Fruit fly (Drosophila melanogaster) whole organism, embryonic: ENCODE measurements around the gene Smvt.
A peak's percentile ranks its signal among the peaks of the same experiment; 100 is the strongest.

Experiments used
- B-H1 ChIP-seq: fragments of 200-800 bp; sonication (Bioruptor generic); IDR thresholded peaks from 3 replicates; pipeline ENCODE4 v1.3.6; 2022; ENCODE audit warnings: missing biosample characterization, missing genetic modification characterization
- Bdp1 ChIP-seq: fragments of 200-800 bp; sonication (Bioruptor generic); optimal IDR thresholded peaks from 3 replicates; lab custom pipeline; 2016; ENCODE audit warnings: missing biosample characterization, missing genetic modification characterization
- C15 ChIP-seq: fragments of 200-800 bp; sonication (Bioruptor generic); IDR thresholded peaks from 3 replicates; pipeline ENCODE4 v1.3.6; 2022; ENCODE audit warnings: missing biosample characterization, missing genetic modification characterization
- CG11247 ChIP-seq: fragments of 200-800 bp; sonication (Bioruptor generic); IDR thresholded peaks from 2 replicates; pipeline ENCODE4 v1.3.6; 2022; ENCODE audit warnings: missing biosample characterization, missing genetic modification characterization
- CG11695 ChIP-seq: fragments of 200-800 bp; sonication (Bioruptor generic); IDR thresholded peaks from 3 replicates; pipeline ENCODE4 v1.3.6; 2022; ENCODE audit warnings: missing biosample characterization, missing genetic modification characterization
- CG11723 ChIP-seq: fragments of 200-800 bp; sonication (Bioruptor generic); optimal IDR thresholded peaks from 2 replicates; lab custom pipeline; 2017; ENCODE audit warnings: missing biosample characterization, mild to moderate bottlenecking, missing genetic modification characterization
- CG12104 ChIP-seq: fragments of 200-800 bp; sonication (Bioruptor generic); optimal IDR thresholded peaks from 3 replicates; lab custom pipeline; 2016; ENCODE audit warnings: missing biosample characterization, missing genetic modification characterization
- CG13775 ChIP-seq: fragments of 200-800 bp; sonication (Bioruptor generic); optimal IDR thresholded peaks from 3 replicates; lab custom pipeline; 2017; ENCODE audit warnings: missing biosample characterization, mild to moderate bottlenecking, missing genetic modification characterization
- CG13894 ChIP-seq: fragments of 200-800 bp; sonication (Bioruptor generic); optimal IDR thresholded peaks from 3 replicates; lab custom pipeline; 2018; ENCODE audit warnings: missing biosample characterization, mild to moderate bottlenecking, missing genetic modification characterization, moderate library complexity
- CG14441 ChIP-seq: fragments of 200-800 bp; sonication (Bioruptor generic); IDR thresholded peaks from 2 replicates; pipeline ENCODE4 v1.3.6; 2022; ENCODE audit warnings: missing biosample characterization, missing genetic modification characterization
- CG15479 ChIP-seq: fragments of 200-800 bp; sonication (Bioruptor generic); optimal IDR thresholded peaks from 3 replicates; lab custom pipeline; 2019; ENCODE audit warnings: missing biosample characterization, mild to moderate bottlenecking, missing genetic modification characterization, moderate library complexity
- CG15601 ChIP-seq: fragments of 200-800 bp; sonication (Bioruptor generic); optimal IDR thresholded peaks from 3 replicates; lab custom pipeline; 2019; ENCODE audit warnings: missing biosample characterization, mild to moderate bottlenecking, missing genetic modification characterization, moderate library complexity
- CG18262 ChIP-seq: fragments of 200-800 bp; optimal IDR thresholded peaks from 3 replicates; lab custom pipeline; 2019; ENCODE audit warnings: missing biosample characterization, mild to moderate bottlenecking, missing genetic modification characterization, moderate library complexity
- CG2678 ChIP-seq: fragments of 200-800 bp; sonication (Bioruptor generic); optimal IDR thresholded peaks from 3 replicates; lab custom pipeline; 2019; ENCODE audit warnings: missing biosample characterization, mild to moderate bottlenecking, missing genetic modification characterization, moderate library complexity
- CG30403 ChIP-seq: fragments of 200-800 bp; sonication (Bioruptor generic); optimal IDR thresholded peaks from 3 replicates; lab custom pipeline; 2016; ENCODE audit warnings: missing biosample characterization, missing genetic modification characterization
- CG31365 ChIP-seq: fragments of 200-800 bp; sonication (Bioruptor generic); optimal IDR thresholded peaks from 2 replicates; lab custom pipeline; 2018; ENCODE audit warnings: missing biosample characterization, mild to moderate bottlenecking, missing genetic modification characterization
- CG3847 ChIP-seq: fragments of 200-800 bp; sonication (Bioruptor generic); IDR thresholded peaks from 2 replicates; pipeline ENCODE4 v1.3.6; 2022; ENCODE audit warnings: missing biosample characterization, missing genetic modification characterization
- CG4707 ChIP-seq: fragments of 200-800 bp; sonication (Bioruptor generic); optimal IDR thresholded peaks from 2 replicates; lab custom pipeline; 2018; ENCODE audit warnings: missing biosample characterization, mild to moderate bottlenecking, missing genetic modification characterization, moderate library complexity
- CG7928 ChIP-seq: fragments of 200-800 bp; sonication (Bioruptor generic); optimal IDR thresholded peaks from 2 replicates; lab custom pipeline; 2017; ENCODE audit warnings: missing biosample characterization, mild to moderate bottlenecking, missing genetic modification characterization
- CG8281 ChIP-seq: fragments of 200-800 bp; sonication (Bioruptor generic); optimal IDR thresholded peaks from 2 replicates; lab custom pipeline; 2018; ENCODE audit warnings: missing biosample characterization, mild to moderate bottlenecking, missing genetic modification characterization, moderate library complexity
- D ChIP-seq, 2 experiments: fragments of 200-800 bp in 1 of 2; fragments of >200 bp in 1 of 2; sonication (Bioruptor generic) in 1 of 2; optimal IDR thresholded peaks; 2 replicates in 1 of 2; 3 replicates in 1 of 2; lab custom pipeline; 2017; ENCODE audit warnings: mild to moderate bottlenecking in 1 of 2, missing biosample characterization in 1 of 2, missing genetic modification characterization in 1 of 2, missing genetic modification reagents in 1 of 2
- Eip74EF ChIP-seq, 2 experiments: fragments of 200-800 bp in 1 of 2; fragments of >200 bp in 1 of 2; sonication (Bioruptor generic) in 1 of 2; optimal IDR thresholded peaks; 2 replicates each; lab custom pipeline; 2017 to 2019; ENCODE audit warnings: missing biosample characterization in 2 of 2, missing genetic modification characterization in 2 of 2, mild to moderate bottlenecking in 1 of 2, moderate library complexity in 1 of 2
- HLH54F ChIP-seq: fragments of 200-800 bp; sonication (Bioruptor generic); optimal IDR thresholded peaks from 3 replicates; lab custom pipeline; 2016; ENCODE audit warnings: missing biosample characterization, missing genetic modification characterization
- Hr51 ChIP-seq, 2 experiments: fragments of 200-800 bp; sonication (Bioruptor generic); optimal IDR thresholded peaks; 2 replicates in 1 of 2; 3 replicates in 1 of 2; lab custom pipeline; 2016 to 2018; ENCODE audit warnings: missing biosample characterization in 2 of 2, missing genetic modification characterization in 2 of 2, mild to moderate bottlenecking in 1 of 2, moderate library complexity in 1 of 2
- Lhr ChIP-seq: fragments of 200-800 bp; sonication (Bioruptor generic); optimal IDR thresholded peaks from 3 replicates; lab custom pipeline; 2017; ENCODE audit warnings: mild to moderate bottlenecking, missing biosample characterization, missing genetic modification reagents, missing genetic modification characterization
- Myb ChIP-seq: fragments of 200-800 bp; sonication (Bioruptor generic); optimal IDR thresholded peaks from 2 replicates; lab custom pipeline; 2016; ENCODE audit warnings: missing biosample characterization, missing genetic modification characterization
- Opbp ChIP-seq: fragments of 200-800 bp; sonication (Bioruptor generic); IDR thresholded peaks from 3 replicates; pipeline ENCODE4 v1.3.6; 2022; ENCODE audit warnings: missing biosample characterization, missing genetic modification characterization; ENCODE audit not compliant: partially characterized antibody
- Sin3A ChIP-seq: fragments of >200 bp; optimal IDR thresholded peaks from 2 replicates; lab custom pipeline; 2018
- Xbp1 ChIP-seq: fragments of 200-800 bp; sonication (Bioruptor generic); optimal IDR thresholded peaks from 3 replicates; lab custom pipeline; 2016; ENCODE audit warnings: missing biosample characterization, mild to moderate bottlenecking, missing genetic modification characterization
- ase ChIP-seq: fragments of 200-800 bp; sonication (Bioruptor generic); IDR thresholded peaks from 3 replicates; pipeline ENCODE4 v1.3.6; 2022; ENCODE audit warnings: missing biosample characterization, missing genetic modification characterization
- bab2 ChIP-seq: fragments of 200-800 bp; sonication (Bioruptor generic); optimal IDR thresholded peaks from 2 replicates; lab custom pipeline; 2016; ENCODE audit warnings: missing biosample characterization, missing genetic modification characterization
- bbx ChIP-seq: fragments of 200-800 bp; sonication (Bioruptor generic); IDR thresholded peaks from 2 replicates; pipeline ENCODE4 v1.3.6; 2022; ENCODE audit warnings: missing biosample characterization, missing genetic modification characterization; ENCODE audit not compliant: partially characterized antibody
- chn ChIP-seq: fragments of 200-800 bp; sonication (Bioruptor generic); optimal IDR thresholded peaks from 2 replicates; lab custom pipeline; 2016; ENCODE audit warnings: missing biosample characterization, missing genetic modification characterization
- her ChIP-seq: fragments of 200-800 bp; sonication (Bioruptor generic); optimal IDR thresholded peaks from 2 replicates; lab custom pipeline; 2016; ENCODE audit warnings: missing biosample characterization, missing genetic modification characterization
- hkb ChIP-seq, 2 experiments: fragments of 200-800 bp in 1 of 2; fragments of >200 bp in 1 of 2; sonication (Bioruptor generic) in 1 of 2; IDR thresholded peaks in 1 of 2; optimal IDR thresholded peaks in 1 of 2; 2 replicates each; pipeline versions ENCODE4 v1.3.6 to Lab custom; 2017 to 2022; ENCODE audit warnings: missing biosample characterization in 1 of 2, missing genetic modification characterization in 1 of 2
- kay ChIP-seq: fragments of 200-800 bp; sonication (Bioruptor generic); optimal IDR thresholded peaks from 2 replicates; lab custom pipeline; 2016; ENCODE audit warnings: missing biosample characterization, missing genetic modification characterization
- nom ChIP-seq: fragments of 200-800 bp; sonication (Bioruptor generic); optimal IDR thresholded peaks from 2 replicates; lab custom pipeline; 2017; ENCODE audit warnings: missing biosample characterization, missing genetic modification characterization, mild to moderate bottlenecking, moderate library complexity, missing genetic modification reagents
- oc ChIP-seq: fragments of 200-800 bp; sonication (Bioruptor generic); optimal IDR thresholded peaks from 2 replicates; lab custom pipeline; 2018; ENCODE audit warnings: missing biosample characterization, mild to moderate bottlenecking, missing genetic modification characterization, moderate library complexity
- pfk ChIP-seq: fragments of 200-800 bp; sonication (Bioruptor generic); optimal IDR thresholded peaks from 2 replicates; lab custom pipeline; 2018; ENCODE audit warnings: missing biosample characterization, mild to moderate bottlenecking, missing genetic modification characterization, moderate library complexity
- phol ChIP-seq: fragments of 200-800 bp; sonication (Bioruptor generic); optimal IDR thresholded peaks from 3 replicates; lab custom pipeline; 2018; ENCODE audit warnings: missing biosample characterization, mild to moderate bottlenecking, missing genetic modification characterization, moderate library complexity
- pros ChIP-seq: fragments of 200-800 bp; sonication (Bioruptor generic); optimal IDR thresholded peaks from 3 replicates; lab custom pipeline; 2019; ENCODE audit warnings: missing biosample characterization, mild to moderate bottlenecking, missing genetic modification characterization, moderate library complexity
- rib ChIP-seq: fragments of 200-800 bp; sonication (Bioruptor generic); IDR thresholded peaks from 2 replicates; pipeline ENCODE4 v1.3.6; 2022; ENCODE audit warnings: missing biosample characterization, missing genetic modification characterization
- row ChIP-seq: fragments of 200-800 bp; sonication (Bioruptor generic); IDR thresholded peaks from 3 replicates; pipeline ENCODE4 v1.3.6; 2022; ENCODE audit warnings: missing biosample characterization, missing genetic modification characterization
- schlank ChIP-seq: fragments of 200-800 bp; sonication (Bioruptor generic); optimal IDR thresholded peaks from 2 replicates; lab custom pipeline; 2018; ENCODE audit warnings: missing biosample characterization, mild to moderate bottlenecking, missing genetic modification characterization
- scrt ChIP-seq: fragments of 200-800 bp; sonication (Bioruptor generic); optimal IDR thresholded peaks from 2 replicates; lab custom pipeline; 2018; ENCODE audit warnings: missing biosample characterization, mild to moderate bottlenecking, missing genetic modification characterization, moderate library complexity
- unpg ChIP-seq: fragments of 200-800 bp; sonication (Bioruptor generic); optimal IDR thresholded peaks from 3 replicates; lab custom pipeline; 2018; ENCODE audit warnings: missing biosample characterization, mild to moderate bottlenecking, missing genetic modification characterization, moderate library complexity
- vfl ChIP-seq: fragments of 200-800 bp; sonication (Bioruptor generic); optimal IDR thresholded peaks from 2 replicates; lab custom pipeline; 2016; ENCODE audit warnings: missing biosample characterization, missing genetic modification characterization
- wdn ChIP-seq: fragments of 200-800 bp; sonication (Bioruptor generic); IDR thresholded peaks from 2 replicates; pipeline ENCODE4 v1.3.6; 2022; ENCODE audit warnings: missing biosample characterization, missing genetic modification characterization
- zen ChIP-seq: fragments of 200-800 bp; sonication (Bioruptor generic); optimal IDR thresholded peaks from 3 replicates; lab custom pipeline; 2018; ENCODE audit warnings: missing biosample characterization, mild to moderate bottlenecking, missing genetic modification characterization, moderate library complexity

Smvt gene

dm6 chr3R:31747429-31748048 lies 13.8 kb downstream of the Smvt start, which contains the start of the genes nero and CG1910 (continued):
- no peak for TF ChIP-seq D (optimal IDR thresholded peaks at IDR 0.05; lab: Kevin White, UChicago)
- TF ChIP-seq D (GFP tag; optimal IDR thresholded peaks at IDR 0.05; lab: Kevin White, UChicago) = no peak
- no peak for TF ChIP-seq CG12104 (GFP tag; lab: Kevin White, UChicago)
- TF ChIP-seq CG13775 (GFP tag; lab: Kevin White, UChicago) = no peak
- peak; percentile 18 for TF ChIP-seq CG31365
- TF ChIP-seq nom (GFP tag; lab: Kevin White, UChicago) = peak; percentile 26
- no peak for TF ChIP-seq ase
- no peak for TF ChIP-seq bab2 (GFP tag; lab: Kevin White, UChicago)
- TF ChIP-seq CG15479 (GFP tag; lab: Kevin White, UChicago) = peak; percentile 84
- no peak for TF ChIP-seq CG11695 (GFP tag; lab: Robert Waterston, UW)
- peak; percentile 52 for TF ChIP-seq Xbp1 (GFP tag; lab: Kevin White, UChicago)
- no peak for TF ChIP-seq bbx (GFP tag; lab: Robert Waterston, UW)
- TF ChIP-seq Eip74EF (GFP tag; optimal IDR thresholded peaks at IDR 0.05; lab: Kevin White, UChicago) = no peak
- TF ChIP-seq Sin3A (lab: Kevin White, UChicago) = peak; percentile 76
- TF ChIP-seq CG15601 (tag; lab: Kevin White, UChicago) = peak; percentile 37
- no peak for TF ChIP-seq rib (GFP tag; lab: Robert Waterston, UW)
- peak; percentile 23 for TF ChIP-seq kay (GFP tag; lab: Kevin White, UChicago)
- TF ChIP-seq chn (GFP tag; lab: Kevin White, UChicago) = no peak
- peak; percentile 60 for TF ChIP-seq Lhr (GFP tag; lab: Kevin White, UChicago)
- peak; percentile 8 for TF ChIP-seq CG13894 (tag; lab: Kevin White, UChicago)
- TF ChIP-seq C15 = no peak
- TF ChIP-seq pfk = peak; percentile 40
- TF ChIP-seq Hr51 (GFP tag; optimal IDR thresholded peaks at IDR 0.05; lab: Kevin White, UChicago) = no peak
- TF ChIP-seq CG7928 (GFP tag; lab: Kevin White, UChicago) = no peak
- no peak for TF ChIP-seq schlank
- TF ChIP-seq oc (tag; lab: Kevin White, UChicago) = no peak
- peak; percentile 11 for TF ChIP-seq CG2678
- TF ChIP-seq CG14441 (GFP tag; lab: Robert Waterston, UW) = no peak
- TF ChIP-seq CG11247 (GFP tag; lab: Robert Waterston, UW) = no peak
- no peak for TF ChIP-seq wdn (GFP tag; lab: Robert Waterston, UW)
- no peak for TF ChIP-seq HLH54F (GFP tag; lab: Kevin White, UChicago)
- peak; percentile 39 for TF ChIP-seq phol (tag; lab: Kevin White, UChicago)
- TF ChIP-seq CG3847 (GFP tag; lab: Robert Waterston, UW) = no peak
- TF ChIP-seq row (GFP tag; lab: Robert Waterston, UW) = no peak
- TF ChIP-seq her (GFP tag; lab: Kevin White, UChicago) = no peak
- peak; percentile 1 for TF ChIP-seq vfl
- no peak for TF ChIP-seq Opbp
- no peak for TF ChIP-seq scrt
- no peak for TF ChIP-seq CG8281 (tag; lab: Kevin White, UChicago)
- TF ChIP-seq CG4707 (GFP tag; lab: Kevin White, UChicago) = no peak
- peak; percentile 71 for TF ChIP-seq Myb
- TF ChIP-seq B-H1 = no peak
- no peak for TF ChIP-seq pros (GFP tag; lab: Kevin White, UChicago)
- peak; percentile 9 for TF ChIP-seq CG30403
- peak; percentile 30 for TF ChIP-seq hkb (optimal IDR thresholded peaks at IDR 0.05; lab: Kevin White, UChicago)
- TF ChIP-seq hkb (GFP tag; IDR thresholded peaks at IDR 0.05; lab: Robert Waterston, UW) = no peak
- TF ChIP-seq unpg (GFP tag; lab: Kevin White, UChicago) = no peak
- no peak for TF ChIP-seq Bdp1 (GFP tag; lab: Kevin White, UChicago)
- TF ChIP-seq zen = peak; percentile 37
- TF ChIP-seq CG18262 (tag; lab: Kevin White, UChicago) = no peak
- TF ChIP-seq CG11723 = no peak
